Fruit fly (Drosophila melanogaster) whole organism: ENCODE measurements around the gene CG8206.

ENCODE experiments used
- CG8478 ChIP-seq: fragments of >200 bp; optimal IDR thresholded peaks from 2 replicates; lab custom pipeline; 2018; ENCODE audit warnings: inconsistent platforms
- Dll ChIP-seq: fragments of >200 bp; optimal IDR thresholded peaks from 2 replicates; lab custom pipeline; 2017
- EcR ChIP-seq, 2 experiments: fragments of >200 bp; optimal IDR thresholded peaks; 2 replicates each; lab custom pipeline; 2017; ENCODE audit warnings: missing biosample characterization in 2 of 2, missing genetic modification characterization in 2 of 2, missing genetic modification reagents in 2 of 2
- pan ChIP-seq: fragments of >200 bp; optimal IDR thresholded peaks from 2 replicates; lab custom pipeline; 2017
- psq ChIP-seq: fragments of >200 bp; optimal IDR thresholded peaks from 2 replicates; lab custom pipeline; 2017
- usp ChIP-seq: fragments of >200 bp; optimal IDR thresholded peaks from 2 replicates; lab custom pipeline; 2017; ENCODE audit warnings: missing biosample characterization, missing genetic modification characterization, mixed read lengths

Gene CG8206

dm6 chrX:15738890-15739550 is at the start of gene CG8206, which contains the start of gene CG11679:
TSS of gene CG8206 (plus strand) at chrX:15739230.
TSS of gene CG11679 (minus strand) at chrX:15738954.
- TF ChIP-seq psq (lab: Kevin White, UChicago) (no peak), CG8478 (lab: Kevin White, UChicago) (no peak), pan (lab: Kevin White, UChicago) (no peak), EcR (GFP tag; optimal IDR thresholded peaks at IDR 0.05; lab: Kevin White, UChicago) (no peak)

- TF ChIP-seq usp (GFP tag; lab: Kevin White, UChicago) (no peak), CG8478 (lab: Kevin White, UChicago) (no peak), EcR (GFP tag; optimal IDR thresholded peaks at IDR 0.05; lab: Kevin White, UChicago) (no peak), pan (lab: Kevin White, UChicago) (no peak), psq (lab: Kevin White, UChicago) (no peak), Dll (lab: Kevin White, UChicago) (no peak)
Measured at dm6 chrX:15696854-15697540, 42.0 kb upstream of the CG8206 start, which contains the start of gene CG8128. TSS of gene CG8128 (plus strand) at chrX:15697494.

DNA sequence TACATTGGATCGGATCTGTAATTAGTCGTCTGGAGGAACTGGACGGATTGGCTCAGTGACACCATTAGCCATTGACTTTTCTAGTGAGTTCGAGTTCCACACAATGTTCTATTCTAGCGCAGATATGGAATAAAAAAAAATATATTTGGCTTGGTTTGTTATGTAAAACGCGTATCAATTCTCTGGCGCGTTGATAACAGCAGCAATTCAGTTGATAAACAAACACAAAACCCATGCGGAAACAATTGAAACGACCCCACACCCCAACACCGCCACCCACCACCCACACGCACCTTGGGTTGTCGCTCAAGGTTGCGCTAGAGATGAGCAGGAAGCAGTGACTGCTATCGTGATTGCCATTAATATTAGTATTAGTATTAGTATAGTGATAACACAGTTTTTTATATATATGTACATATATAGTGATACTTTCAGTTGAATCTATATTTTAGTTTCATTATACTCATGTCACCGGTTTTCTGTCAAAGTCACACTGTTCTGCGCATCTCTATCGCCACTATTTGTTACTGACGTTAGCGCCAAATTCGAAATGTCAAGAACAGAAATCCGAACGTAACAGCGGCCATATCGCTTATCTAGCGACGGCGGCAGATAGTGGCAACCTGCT is 41.3 kb upstream of the CG8206 start:
- TF ChIP-seq EcR (GFP tag; optimal IDR thresholded peaks at IDR 0.05; lab: Kevin White, UChicago) (no peak), usp (GFP tag; lab: Kevin White, UChicago) (no peak), psq (lab: Kevin White, UChicago) (no peak), pan (lab: Kevin White, UChicago) (no peak), Dll (lab: Kevin White, UChicago) (no peak), CG8478 (lab: Kevin White, UChicago) (no peak)

- TF ChIP-seq Dll (lab: Kevin White, UChicago) (no peak), usp (GFP tag; lab: Kevin White, UChicago) (no peak), pan (lab: Kevin White, UChicago) (no peak), psq (lab: Kevin White, UChicago) (no peak), EcR (GFP tag; optimal IDR thresholded peaks at IDR 0.05; lab: Kevin White, UChicago) (no peak), CG8478 (lab: Kevin White, UChicago) (no peak)
Measured at dm6 chrX:15701047-15701446, 38.0 kb upstream of the CG8206 start, which contains the start of gene CG9240. TSS of gene CG9240 (minus strand) at chrX:15701259.

DNA sequence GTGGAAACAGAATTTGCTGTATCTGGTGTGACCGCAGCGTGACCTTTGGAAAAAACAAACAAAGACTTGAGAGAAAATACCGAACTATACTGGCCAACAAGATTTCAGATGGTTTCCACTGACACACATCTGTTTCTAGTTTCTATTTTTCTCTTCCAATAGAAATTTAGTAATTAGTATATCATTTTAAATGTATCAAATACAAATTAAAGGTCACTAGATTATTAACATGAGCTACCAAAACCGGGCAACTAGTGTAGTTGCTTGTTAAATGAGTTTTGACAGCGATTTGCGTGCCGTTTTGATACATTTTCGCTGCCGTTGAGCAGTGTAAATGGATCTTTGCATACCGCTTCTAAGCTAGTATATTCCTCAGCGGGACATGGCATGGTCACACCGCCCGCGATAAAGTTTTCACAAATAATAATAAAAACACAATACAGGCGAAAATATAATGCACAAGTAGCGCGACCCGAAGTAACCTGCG is 35.3 kb upstream of the CG8206 start, which contains the start of the genes Pis and Hap40:
Gene Pis, minus strand, starts transcription at position 51 of the 487 bp plus-strand sequence.
Gene Hap40, plus strand, starts transcription at position 406 of the 487 bp plus-strand sequence.
- no peak for TF ChIP-seq psq (lab: Kevin White, UChicago)
- TF ChIP-seq CG8478 (lab: Kevin White, UChicago) = no peak
- TF ChIP-seq Dll (lab: Kevin White, UChicago) = no peak
- no peak for TF ChIP-seq usp (GFP tag; lab: Kevin White, UChicago)
- no peak for TF ChIP-seq EcR (GFP tag; optimal IDR thresholded peaks at IDR 0.05; lab: Kevin White, UChicago)
- TF ChIP-seq pan (lab: Kevin White, UChicago) = no peak

dm6 chrX:15709624-15709983 is 29.4 kb upstream of the CG8206 start:
- TF ChIP-seq psq (lab: Kevin White, UChicago) (no peak), CG8478 (lab: Kevin White, UChicago) (no peak), pan (lab: Kevin White, UChicago) (no peak), EcR (GFP tag; optimal IDR thresholded peaks at IDR 0.05; lab: Kevin White, UChicago) (no peak), usp (GFP tag; lab: Kevin White, UChicago) (no peak), Dll (lab: Kevin White, UChicago) (no peak)

DNA sequence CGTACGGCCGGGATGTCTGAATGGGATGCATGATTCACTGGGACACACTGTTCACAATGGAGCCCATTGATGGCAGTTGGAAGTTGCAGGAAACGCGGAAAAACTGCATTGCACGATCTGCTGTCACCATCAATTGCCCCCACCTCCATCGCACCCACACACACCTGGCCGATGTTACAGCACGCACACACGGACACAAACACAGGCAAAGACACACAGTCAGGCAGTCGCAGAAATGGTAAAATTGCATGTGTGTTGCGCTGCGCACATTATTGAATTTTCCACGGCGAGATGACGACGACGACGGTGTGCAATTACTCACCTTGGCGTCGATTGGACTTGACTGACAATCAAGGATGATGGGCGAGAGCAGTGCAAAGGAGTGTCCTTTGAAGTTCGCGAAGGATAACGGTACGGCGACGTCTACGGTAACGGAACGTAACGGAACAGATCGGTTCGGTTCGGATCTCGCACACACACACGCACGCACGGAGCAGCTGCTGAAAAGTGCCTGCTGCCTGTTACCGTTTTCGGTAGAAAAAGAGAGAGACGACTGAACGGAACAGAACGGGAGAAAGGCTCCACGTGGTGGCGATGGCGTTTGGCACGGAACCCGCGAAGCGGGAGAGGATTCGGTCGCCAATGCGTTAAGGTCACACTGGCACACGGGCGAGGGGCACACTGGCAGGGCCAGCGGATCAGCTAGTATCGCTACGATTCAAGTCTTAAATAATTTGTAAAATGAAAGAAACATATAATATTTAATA is 28.9 kb upstream of the CG8206 start, which contains the start of the genes CG9281 and CG15601:
Gene CG9281, minus strand, starts transcription at position 556 of the 767 bp plus-strand sequence.
Gene CG15601, plus strand, starts transcription at position 664 of the 767 bp plus-strand sequence.
- TF ChIP-seq psq (lab: Kevin White, UChicago) (no peak), CG8478 (lab: Kevin White, UChicago) (peak; percentile 52)

dm6 chrX:15710751-15711179 is 28.3 kb upstream of the CG8206 start:
- no peak for TF ChIP-seq psq (lab: Kevin White, UChicago)
- TF ChIP-seq EcR (GFP tag; optimal IDR thresholded peaks at IDR 0.05; lab: Kevin White, UChicago) = no peak
- no peak for TF ChIP-seq pan (lab: Kevin White, UChicago)
- TF ChIP-seq CG8478 (lab: Kevin White, UChicago) = no peak
- no peak for TF ChIP-seq usp (GFP tag; lab: Kevin White, UChicago)
- no peak for TF ChIP-seq Dll (lab: Kevin White, UChicago)

DNA sequence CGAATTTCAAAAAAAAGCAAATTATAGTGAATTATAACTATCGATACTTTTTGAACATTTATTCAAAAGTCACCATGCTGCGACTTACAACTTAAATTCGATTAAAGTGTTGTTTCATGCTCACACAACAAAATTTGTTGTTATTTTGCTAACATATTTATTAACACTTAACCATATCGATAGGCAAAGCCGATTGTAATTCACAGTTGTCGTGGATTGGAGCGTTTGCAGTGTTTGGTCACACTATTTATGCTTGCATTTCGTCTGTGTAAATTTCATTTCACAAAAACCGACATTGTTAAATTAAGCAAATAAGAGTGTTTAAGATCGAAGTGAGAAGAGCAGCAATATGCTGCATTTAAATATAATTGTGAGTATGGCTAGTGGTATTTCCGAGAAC is 26.6 kb upstream of the CG8206 start, which contains the start of gene HUWE1:
Gene HUWE1, plus strand, starts transcription at position 220 of the 400 bp plus-strand sequence.
- TF ChIP-seq Dll (lab: Kevin White, UChicago) = no peak
- no peak for TF ChIP-seq usp (GFP tag; lab: Kevin White, UChicago)
- TF ChIP-seq pan (lab: Kevin White, UChicago) = no peak
- no peak for TF ChIP-seq psq (lab: Kevin White, UChicago)
- no peak for TF ChIP-seq EcR (GFP tag; optimal IDR thresholded peaks at IDR 0.05; lab: Kevin White, UChicago)
- TF ChIP-seq CG8478 (lab: Kevin White, UChicago) = no peak

- TF ChIP-seq Dll (lab: Kevin White, UChicago) (no peak), pan (lab: Kevin White, UChicago) (no peak), EcR (GFP tag; optimal IDR thresholded peaks at IDR 0.05; lab: Kevin White, UChicago) (no peak), psq (lab: Kevin White, UChicago) (no peak), usp (GFP tag; lab: Kevin White, UChicago) (no peak)
Measured at dm6 chrX:15731968-15732367, 7.1 kb upstream of the CG8206 start, which contains the start of gene CG8191. TSS of gene CG8191 (plus strand) at chrX:15732178.
